Worm (Caenorhabditis elegans) whole organism, young adult: ENCODE measurements around the gene ZK816.3.

ENCODE experiments used
- F37B4.10 ChIP-seq: fragments of 200-800 bp; sonication (Bioruptor generic); IDR thresholded peaks from 2 replicates; pipeline ENCODE4 v1.3.6; 2022; ENCODE audit warnings: missing genetic modification characterization, missing compliant biosample characterization
- F57C9.4 ChIP-seq: sonication (generic microtip); optimal IDR thresholded peaks from 2 replicates; lab custom pipeline; 2017; ENCODE audit warnings: mild to moderate bottlenecking, missing genetic modification characterization, missing compliant biosample characterization
- K11D2.4 ChIP-seq: fragments of 200-800 bp; sonication (Bioruptor generic); IDR thresholded peaks from 2 replicates; pipeline ENCODE4 v1.3.6; 2022; ENCODE audit warnings: missing genetic modification reagents, missing genetic modification characterization, missing compliant biosample characterization
- T26A5.8 ChIP-seq: sonication (generic microtip); optimal IDR thresholded peaks from 2 replicates; lab custom pipeline; 2016; ENCODE audit warnings: missing genetic modification characterization, missing compliant biosample characterization
- akir-1 ChIP-seq: fragments of 200-800 bp; sonication (Bioruptor generic); optimal IDR thresholded peaks from 2 replicates; lab custom pipeline; 2018; ENCODE audit warnings: mild to moderate bottlenecking, missing genetic modification characterization, moderate library complexity, missing compliant biosample characterization
- aptf-3 ChIP-seq: fragments of 200-800 bp; sonication (Bioruptor generic); IDR thresholded peaks from 2 replicates; pipeline ENCODE4 v1.3.6; 2022; ENCODE audit warnings: missing genetic modification characterization, missing compliant biosample characterization
- attf-6 ChIP-seq: fragments of 200-800 bp; sonication (Bioruptor generic); IDR thresholded peaks from 2 replicates; pipeline ENCODE4 v1.3.6; 2022; ENCODE audit warnings: missing genetic modification reagents, missing genetic modification characterization, missing compliant biosample characterization
- bed-1 ChIP-seq: fragments of 200-800 bp; sonication (Bioruptor generic); IDR thresholded peaks from 2 replicates; pipeline ENCODE4 v1.3.6; 2022; ENCODE audit warnings: missing genetic modification reagents, missing genetic modification characterization, missing compliant biosample characterization
- ceh-100 ChIP-seq: fragments of 200-800 bp; sonication (Bioruptor generic); IDR thresholded peaks from 2 replicates; pipeline ENCODE4 v1.3.6; 2022; ENCODE audit warnings: missing genetic modification reagents, missing genetic modification characterization, missing compliant biosample characterization
- ceh-27 ChIP-seq: fragments of 200-800 bp; sonication (Bioruptor generic); optimal IDR thresholded peaks from 2 replicates; lab custom pipeline; 2018; ENCODE audit warnings: mild to moderate bottlenecking, missing genetic modification characterization, moderate library complexity, missing compliant biosample characterization
- ceh-91 ChIP-seq: fragments of 200-800 bp; sonication (Bioruptor generic); IDR thresholded peaks from 2 replicates; pipeline ENCODE4 v1.3.6; 2022; ENCODE audit warnings: missing genetic modification reagents, missing genetic modification characterization, missing compliant biosample characterization
- chd-7 ChIP-seq: sonication (generic microtip); optimal IDR thresholded peaks from 2 replicates; lab custom pipeline; 2016; ENCODE audit warnings: mild to moderate bottlenecking, missing genetic modification characterization, moderate library complexity, missing compliant biosample characterization
- efl-1 ChIP-seq: fragments of 150-350 bp; optimal IDR thresholded peaks from 2 replicates; lab custom pipeline; 2014; ENCODE audit warnings: missing biosample characterization, missing genetic modification reagents, missing genetic modification characterization
- egl-44 ChIP-seq: fragments of 200-800 bp; sonication (Bioruptor generic); IDR thresholded peaks from 2 replicates; pipeline ENCODE4 v1.3.6; 2022; ENCODE audit warnings: missing genetic modification reagents, missing genetic modification characterization, missing compliant biosample characterization
- fkh-3 ChIP-seq: sonication (generic microtip); optimal IDR thresholded peaks from 2 replicates; lab custom pipeline; 2016; ENCODE audit warnings: mild to moderate bottlenecking, missing genetic modification characterization, missing compliant biosample characterization
- gei-17 ChIP-seq: fragments of 200-800 bp; sonication (Bioruptor generic); optimal IDR thresholded peaks from 2 replicates; lab custom pipeline; 2018; ENCODE audit warnings: mild to moderate bottlenecking, missing genetic modification characterization, missing compliant biosample characterization
- hlh-12 ChIP-seq: sonication (generic microtip); optimal IDR thresholded peaks from 2 replicates; lab custom pipeline; 2016; ENCODE audit warnings: missing genetic modification characterization, missing compliant biosample characterization
- hmg-1.2 ChIP-seq: fragments of 200-800 bp; sonication (Bioruptor generic); IDR thresholded peaks from 2 replicates; pipeline ENCODE4 v1.3.6; 2022; ENCODE audit warnings: missing genetic modification reagents, missing genetic modification characterization, missing compliant biosample characterization
- lag-1 ChIP-seq: fragments of 200-800 bp; sonication (Bioruptor generic); IDR thresholded peaks from 2 replicates; pipeline ENCODE4 v1.3.6; 2022; ENCODE audit warnings: missing genetic modification reagents, missing genetic modification characterization, missing compliant biosample characterization
- lin-54 ChIP-seq: fragments of 200-800 bp; sonication (Bioruptor generic); optimal IDR thresholded peaks from 2 replicates; lab custom pipeline; 2018; ENCODE audit warnings: mild to moderate bottlenecking, missing genetic modification characterization, missing compliant biosample characterization
- lir-1 ChIP-seq: fragments of 200-800 bp; sonication (Bioruptor generic); conservative IDR thresholded peaks from 2 replicates; pipeline ENCODE4 v1.3.6; 2022; ENCODE audit warnings: missing genetic modification reagents, missing genetic modification characterization, missing compliant biosample characterization
- nfyb-1 ChIP-seq: fragments of 200-800 bp; sonication (Bioruptor generic); IDR thresholded peaks from 2 replicates; pipeline ENCODE4 v1.3.6; 2022; ENCODE audit warnings: missing genetic modification reagents, missing genetic modification characterization, missing compliant biosample characterization
- nhr-179 ChIP-seq: sonication (generic microtip); optimal IDR thresholded peaks from 2 replicates; lab custom pipeline; 2016; ENCODE audit warnings: mild to moderate bottlenecking, missing genetic modification characterization, missing compliant biosample characterization
- nhr-27 ChIP-seq: fragments of 200-800 bp; sonication (Bioruptor generic); optimal IDR thresholded peaks from 2 replicates; lab custom pipeline; 2018; ENCODE audit warnings: mild to moderate bottlenecking, missing genetic modification characterization, moderate library complexity, missing compliant biosample characterization
- nhr-80 ChIP-seq: sonication (generic microtip); optimal IDR thresholded peaks from 2 replicates; lab custom pipeline; 2016; ENCODE audit warnings: missing genetic modification characterization, missing compliant biosample characterization
- rcor-1 ChIP-seq: fragments of 200-800 bp; sonication (Bioruptor generic); IDR thresholded peaks from 2 replicates; pipeline ENCODE4 v1.3.6; 2022; ENCODE audit warnings: missing genetic modification reagents, missing genetic modification characterization, missing compliant biosample characterization
- rec-8 ChIP-seq, 2 experiments: sonication (generic microtip); optimal IDR thresholded peaks; 2 replicates each; lab custom pipeline; 2016; ENCODE audit warnings: mild to moderate bottlenecking in 2 of 2, missing genetic modification characterization in 2 of 2, missing genetic modification reagents in 2 of 2, missing genotype in 2 of 2, missing biosample characterization in 1 of 2, missing compliant biosample characterization in 1 of 2, moderate library complexity in 1 of 2
- rpc-1 ChIP-seq, 2 experiments: fragments of 150-350 bp in 1 of 2; sonication (generic microtip) in 1 of 2; optimal IDR thresholded peaks; 2 replicates each; lab custom pipeline; 2014 to 2018; ENCODE audit warnings: missing biosample characterization in 1 of 2, missing genetic modification characterization in 1 of 2, missing genetic modification reagents in 1 of 2, missing genotype in 1 of 2
- sdz-38 ChIP-seq: sonication (generic microtip); optimal IDR thresholded peaks from 2 replicates; lab custom pipeline; 2016; ENCODE audit warnings: missing genotype, missing genetic modification characterization, missing compliant biosample characterization
- snpc-1.1 ChIP-seq: sonication (generic microtip); optimal IDR thresholded peaks from 2 replicates; lab custom pipeline; 2017; ENCODE audit warnings: missing genetic modification characterization, mild to moderate bottlenecking, missing compliant biosample characterization, antibody characterized with exemption, moderate library complexity, missing genotype, missing genetic modification reagents; ENCODE audit not compliant: insufficient read depth
- snpc-1.3 ChIP-seq: sonication (generic microtip); optimal IDR thresholded peaks from 2 replicates; lab custom pipeline; 2017; ENCODE audit warnings: missing genetic modification characterization, mild to moderate bottlenecking, missing compliant biosample characterization, antibody characterized with exemption, moderate library complexity, missing genotype, missing genetic modification reagents; ENCODE audit not compliant: insufficient read depth
- snpc-4 ChIP-seq, 5 experiments: fragments of 150-350 bp in 1 of 5; sonication (generic microtip) in 4 of 5; optimal IDR thresholded peaks; 2 replicates each; lab custom pipeline; 2014 to 2018; ENCODE audit warnings: missing genetic modification characterization in 5 of 5, missing biosample characterization in 3 of 5, antibody characterized with exemption in 2 of 5, mild to moderate bottlenecking in 2 of 5, missing compliant biosample characterization in 2 of 5, missing genotype in 2 of 5, moderate library complexity in 2 of 5, missing genetic modification reagents in 1 of 5
- tlf-1 ChIP-seq: fragments of 200-800 bp; sonication (Bioruptor generic); optimal IDR thresholded peaks from 2 replicates; lab custom pipeline; 2018; ENCODE audit warnings: mild to moderate bottlenecking, missing genetic modification characterization, missing compliant biosample characterization
- unc-130 ChIP-seq: sonication (generic microtip); optimal IDR thresholded peaks from 2 replicates; lab custom pipeline; 2016; ENCODE audit warnings: missing genetic modification reagents, missing genetic modification characterization, missing compliant biosample characterization
- unc-62 ChIP-seq: fragments of 150-350 bp; optimal IDR thresholded peaks from 2 replicates; lab custom pipeline; 2014; ENCODE audit warnings: missing biosample characterization, missing genetic modification reagents, missing genetic modification characterization
- zim-3 ChIP-seq: sonication (generic microtip); optimal IDR thresholded peaks from 2 replicates; lab custom pipeline; 2017; ENCODE audit warnings: mild to moderate bottlenecking, missing genetic modification characterization, moderate library complexity, missing compliant biosample characterization
- ztf-26 ChIP-seq: sonication (generic microtip); optimal IDR thresholded peaks from 2 replicates; lab custom pipeline; 2017; ENCODE audit warnings: missing genetic modification characterization, missing compliant biosample characterization
- ztf-3 ChIP-seq: fragments of 200-800 bp; sonication (Bioruptor generic); optimal IDR thresholded peaks from 2 replicates; lab custom pipeline; 2018; ENCODE audit warnings: mild to moderate bottlenecking, missing genetic modification characterization, missing compliant biosample characterization
- ztf-6 ChIP-seq: fragments of 200-800 bp; sonication (Bioruptor generic); IDR thresholded peaks from 2 replicates; pipeline ENCODE4 v1.3.6; 2022; ENCODE audit warnings: missing genetic modification reagents, missing genetic modification characterization, missing compliant biosample characterization

Gene ZK816.3

ce11 chrX:3362378-3362777 is 14.2 kb downstream of the ZK816.3 start, which contains the start of gene dhs-26:
Gene dhs-26, minus strand, starts transcription at chrX:3362493.
- no peak for TF ChIP-seq lin-54
- TF ChIP-seq rec-8 (tag; optimal IDR thresholded peaks at IDR 0.05; lab: Kevin White, UChicago): no peak
- peak; percentile 21 for TF ChIP-seq unc-62
- no peak for TF ChIP-seq lag-1 (GFP tag; lab: Robert Waterston, UW)
- TF ChIP-seq nhr-80 (tag; lab: Kevin White, UChicago): peak; percentile 82

- TF ChIP-seq attf-6 (no peak), bed-1 (0 out of 2 replicates have a peak, but pooled peaks have one; percentile 40), ztf-26 (tag; lab: Kevin White, UChicago) (no peak), gei-17 (GFP tag; lab: Kevin White, UChicago) (no peak), ztf-3 (no peak), akir-1 (GFP tag; lab: Kevin White, UChicago) (no peak)
These were observed 18.6 kb downstream of the ZK816.3 start for ce11 chrX:3366782-3367181.

- TF ChIP-seq F37B4.10 (GFP tag; lab: Robert Waterston, UW) (no peak), aptf-3 (GFP tag; lab: Robert Waterston, UW) (no peak), ztf-6 (GFP tag; lab: Robert Waterston, UW) (no peak), rcor-1 (GFP tag; lab: Robert Waterston, UW) (no peak), F57C9.4 (no peak), hlh-12 (no peak), T26A5.8 (tag; lab: Kevin White, UChicago) (no peak), ceh-27 (GFP tag; lab: Kevin White, UChicago) (no peak), ceh-91 (GFP tag; lab: Robert Waterston, UW) (no peak), efl-1 (GFP tag; lab: Kevin White, UChicago) (no peak), snpc-4 (GFP tag; optimal IDR thresholded peaks at IDR 0.05; lab: Kevin White, UChicago) (no peak), snpc-4 (tag; optimal IDR thresholded peaks at IDR 0.05; lab: Kevin White, UChicago) (no peak), nhr-27 (tag; lab: Kevin White, UChicago) (no peak), ceh-100 (GFP tag; lab: Robert Waterston, UW) (no peak), nhr-80 (tag; lab: Kevin White, UChicago) (no peak), sdz-38 (no peak), fkh-3 (tag; lab: Kevin White, UChicago) (no peak), ztf-3 (no peak), tlf-1 (GFP tag; lab: Kevin White, UChicago) (no peak)
These were observed 20.5 kb downstream of the ZK816.3 start, which contains the start of gene ZK563.2 for ce11 chrX:3368659-3369058. Gene ZK563.2, plus strand, starts transcription at chrX:3368959.

- TF ChIP-seq nhr-80 (tag; lab: Kevin White, UChicago): no peak
- TF ChIP-seq nhr-179 (tag; lab: Kevin White, UChicago): no peak
- TF ChIP-seq hmg-1.2 (GFP tag; lab: Robert Waterston, UW): no peak
- no peak for TF ChIP-seq ztf-26 (tag; lab: Kevin White, UChicago)
- TF ChIP-seq zim-3: no peak
- TF ChIP-seq chd-7: no peak
- no peak for TF ChIP-seq unc-130 (GFP tag; lab: Kevin White, UChicago)
- no peak for TF ChIP-seq K11D2.4 (GFP tag; lab: Robert Waterston, UW)
- TF ChIP-seq snpc-1.3 (tag; lab: Kevin White, UChicago): no peak
- TF ChIP-seq rpc-1 (optimal IDR thresholded peaks at IDR 0.05; lab: Kevin White, UChicago): no peak
- TF ChIP-seq rpc-1 (tag; optimal IDR thresholded peaks at IDR 0.05; lab: Kevin White, UChicago): no peak
- no peak for TF ChIP-seq lir-1
- TF ChIP-seq nfyb-1 (GFP tag; lab: Robert Waterston, UW): no peak
- no peak for TF ChIP-seq egl-44
- no peak for TF ChIP-seq snpc-1.1
- TF ChIP-seq, all 124 proteins: peak for 0
These were observed 21.3 kb downstream of the ZK816.3 start for ce11 chrX:3369442-3369841.
